Fruit fly (Drosophila melanogaster) whole organism, adult: ENCODE results near the gene CG43074.

ENCODE experiments used
- CG11617 ChIP-seq: fragments of 200-800 bp; sonication (Bioruptor generic); optimal IDR thresholded peaks from 2 replicates; lab custom pipeline; 2017; ENCODE audit warnings: mild to moderate bottlenecking, missing biosample characterization, missing genetic modification reagents, missing genetic modification characterization
- CG7101 ChIP-seq: fragments of 200-800 bp; sonication (Bioruptor generic); optimal IDR thresholded peaks from 2 replicates; lab custom pipeline; 2018; ENCODE audit warnings: missing biosample characterization, mild to moderate bottlenecking, missing genetic modification characterization, moderate library complexity
- Hr96 ChIP-seq: fragments of 200-800 bp; sonication (Bioruptor generic); optimal IDR thresholded peaks from 2 replicates; lab custom pipeline; 2016; ENCODE audit warnings: missing biosample characterization, missing genetic modification characterization
- bab1 ChIP-seq: fragments of 200-800 bp; sonication (Bioruptor generic); optimal IDR thresholded peaks from 3 replicates; lab custom pipeline; 2019; ENCODE audit warnings: missing biosample characterization, mild to moderate bottlenecking, missing genetic modification characterization, moderate library complexity
- cic ChIP-seq: fragments of 200-800 bp; sonication (Bioruptor generic); optimal IDR thresholded peaks from 2 replicates; lab custom pipeline; 2017; ENCODE audit warnings: missing biosample characterization, mild to moderate bottlenecking, missing genetic modification characterization, moderate library complexity
- cnc ChIP-seq, 2 experiments: fragments of >200 bp; optimal IDR thresholded peaks; 2 replicates each; lab custom pipeline; 2017
- kay ChIP-seq: fragments of 200-800 bp; sonication (Bioruptor generic); peaks from one replicate; lab custom pipeline; 2016; ENCODE audit warnings: missing biosample characterization, missing genetic modification characterization, borderline replicate concordance
- ovo ChIP-seq: fragments of 200-800 bp; sonication (Bioruptor generic); optimal IDR thresholded peaks from 2 replicates; lab custom pipeline; 2016; ENCODE audit warnings: missing biosample characterization, missing genetic modification characterization

DNA sequence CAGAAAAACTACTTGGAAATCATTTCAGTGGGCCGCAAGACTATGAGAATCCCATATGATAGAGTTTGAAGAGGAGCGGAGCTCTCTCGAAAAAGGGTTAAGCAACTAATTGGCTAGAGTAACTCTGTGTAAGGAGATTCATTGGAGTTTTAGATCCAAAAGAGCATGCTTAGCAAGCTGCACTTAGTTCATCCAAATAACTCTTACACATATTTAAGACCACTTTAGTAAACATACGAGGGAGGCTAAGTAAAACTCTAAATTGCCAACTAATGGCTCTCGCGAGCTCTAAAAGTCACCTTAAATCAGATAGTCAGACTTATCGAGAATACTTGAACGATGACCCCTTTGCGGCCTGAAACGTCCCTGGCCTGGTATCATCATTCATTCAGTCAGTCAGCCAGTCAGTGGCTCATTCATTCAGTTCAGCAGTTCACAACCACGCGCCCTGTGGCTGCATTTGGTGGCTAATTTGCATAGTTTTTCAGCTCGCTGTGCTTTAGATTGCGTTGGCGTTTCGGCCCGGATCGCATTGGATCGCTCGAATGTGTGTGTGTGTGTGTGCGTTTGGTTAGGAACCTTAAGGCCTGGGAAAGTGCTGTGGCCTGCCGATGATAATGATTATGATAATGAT lies 29.4 kb downstream of the CG43074 start:
- TF ChIP-seq cnc (optimal IDR thresholded peaks at IDR 0.05; lab: Kevin White, UChicago) (no peak), bab1 (GFP tag; lab: Kevin White, UChicago) (no peak), CG7101 (tag; lab: Kevin White, UChicago) (no peak), CG11617 (no peak), Hr96 (GFP tag; lab: Kevin White, UChicago) (no peak), ovo (GFP tag; lab: Kevin White, UChicago) (no peak), cic (no peak), kay (GFP tag; lab: Kevin White, UChicago) (no peak)
